Worm (Caenorhabditis elegans) whole organism, young adult: ENCODE data around the gene magu-1.
A peak's percentile ranks its signal among the peaks of the same experiment; 100 is the strongest.

Experiments
- B0019.2 ChIP-seq: fragments of 200-800 bp; sonication (Bioruptor generic); conservative IDR thresholded peaks from 2 replicates; pipeline ENCODE4 v1.3.6; 2022; ENCODE audit warnings: missing genetic modification reagents, missing genetic modification characterization, missing compliant biosample characterization
- B0336.3 ChIP-seq: fragments of 200-800 bp; sonication (Bioruptor generic); IDR thresholded peaks from 2 replicates; pipeline ENCODE4 v1.3.6; 2022; ENCODE audit warnings: missing genetic modification characterization, missing compliant biosample characterization
- C06A6.2 ChIP-seq: fragments of 200-800 bp; sonication (Bioruptor generic); conservative IDR thresholded peaks from 2 replicates; pipeline ENCODE4 v1.3.6; 2022; ENCODE audit warnings: missing genetic modification characterization, missing compliant biosample characterization
- D2030.7 ChIP-seq: fragments of 200-800 bp; sonication (Bioruptor generic); IDR thresholded peaks from 2 replicates; pipeline ENCODE4 v1.3.6; 2022; ENCODE audit warnings: missing genetic modification reagents, missing genetic modification characterization, missing compliant biosample characterization
- F10E7.11 ChIP-seq: sonication (generic microtip); optimal IDR thresholded peaks from 2 replicates; lab custom pipeline; 2017; ENCODE audit warnings: mild to moderate bottlenecking, missing genetic modification characterization, moderate library complexity, missing compliant biosample characterization
- F39B2.1 ChIP-seq: fragments of 200-800 bp; sonication (Bioruptor generic); IDR thresholded peaks from 2 replicates; pipeline ENCODE4 v1.3.6; 2022; ENCODE audit warnings: missing genetic modification reagents, missing genetic modification characterization, missing compliant biosample characterization
- F52B5.7 ChIP-seq: sonication (generic microtip); optimal IDR thresholded peaks from 2 replicates; lab custom pipeline; 2016; ENCODE audit warnings: mild to moderate bottlenecking, missing genetic modification characterization, missing compliant biosample characterization
- F55B11.4 ChIP-seq: sonication (generic microtip); optimal IDR thresholded peaks from 2 replicates; lab custom pipeline; 2016; ENCODE audit warnings: missing compliant biosample characterization, missing genetic modification characterization, borderline replicate concordance; ENCODE audit not compliant: insufficient read depth
- F57C9.4 ChIP-seq: sonication (generic microtip); optimal IDR thresholded peaks from 2 replicates; lab custom pipeline; 2017; ENCODE audit warnings: mild to moderate bottlenecking, missing genetic modification characterization, missing compliant biosample characterization
- T07F8.4 ChIP-seq: sonication (generic microtip); optimal IDR thresholded peaks from 2 replicates; lab custom pipeline; 2016; ENCODE audit warnings: mild to moderate bottlenecking, missing genetic modification characterization, moderate library complexity, missing compliant biosample characterization
- Y53F4B.3 ChIP-seq: fragments of 200-800 bp; sonication (Bioruptor generic); IDR thresholded peaks from 2 replicates; pipeline ENCODE4 v1.3.6; 2022; ENCODE audit warnings: missing genetic modification reagents, missing genetic modification characterization, missing compliant biosample characterization
- ZK185.1 ChIP-seq: sonication (generic microtip); optimal IDR thresholded peaks from 2 replicates; lab custom pipeline; 2016; ENCODE audit warnings: mild to moderate bottlenecking, missing genetic modification characterization, missing compliant biosample characterization; ENCODE audit not compliant: poor library complexity, severe bottlenecking
- aptf-3 ChIP-seq: fragments of 200-800 bp; sonication (Bioruptor generic); IDR thresholded peaks from 2 replicates; pipeline ENCODE4 v1.3.6; 2022; ENCODE audit warnings: missing genetic modification characterization, missing compliant biosample characterization
- attf-3 ChIP-seq: fragments of 200-800 bp; sonication (Bioruptor generic); conservative IDR thresholded peaks from 2 replicates; pipeline ENCODE4 v1.3.6; 2022; ENCODE audit warnings: missing genetic modification reagents, missing genetic modification characterization, missing compliant biosample characterization
- attf-6 ChIP-seq: fragments of 200-800 bp; sonication (Bioruptor generic); IDR thresholded peaks from 2 replicates; pipeline ENCODE4 v1.3.6; 2022; ENCODE audit warnings: missing genetic modification reagents, missing genetic modification characterization, missing compliant biosample characterization
- cebp-1 ChIP-seq, 2 experiments: fragments of 200-800 bp in 1 of 2; sonication (Bioruptor generic) in 1 of 2; sonication (generic microtip) in 1 of 2; IDR thresholded peaks in 1 of 2; optimal IDR thresholded peaks in 1 of 2; 2 replicates each; pipeline versions ENCODE4 v1.3.6 to Lab custom; 2017 to 2022; ENCODE audit warnings: missing compliant biosample characterization in 2 of 2, missing genetic modification characterization in 2 of 2, mild to moderate bottlenecking in 1 of 2, missing genetic modification reagents in 1 of 2, moderate library complexity in 1 of 2
- ceh-100 ChIP-seq: fragments of 200-800 bp; sonication (Bioruptor generic); IDR thresholded peaks from 2 replicates; pipeline ENCODE4 v1.3.6; 2022; ENCODE audit warnings: missing genetic modification reagents, missing genetic modification characterization, missing compliant biosample characterization
- ceh-27 ChIP-seq: fragments of 200-800 bp; sonication (Bioruptor generic); optimal IDR thresholded peaks from 2 replicates; lab custom pipeline; 2018; ENCODE audit warnings: mild to moderate bottlenecking, missing genetic modification characterization, moderate library complexity, missing compliant biosample characterization
- ceh-58 ChIP-seq: fragments of 200-800 bp; sonication (Bioruptor generic); IDR thresholded peaks from 2 replicates; pipeline ENCODE4 v1.3.6; 2022; ENCODE audit warnings: missing genetic modification characterization, missing compliant biosample characterization
- dox-1 ChIP-seq: fragments of 200-800 bp; sonication (Bioruptor generic); IDR thresholded peaks from 2 replicates; pipeline ENCODE4 v1.3.6; 2022; ENCODE audit warnings: missing genetic modification reagents, missing genetic modification characterization, missing compliant biosample characterization
- egl-44 ChIP-seq: fragments of 200-800 bp; sonication (Bioruptor generic); IDR thresholded peaks from 2 replicates; pipeline ENCODE4 v1.3.6; 2022; ENCODE audit warnings: missing genetic modification reagents, missing genetic modification characterization, missing compliant biosample characterization
- egrh-3 ChIP-seq: fragments of 200-800 bp; sonication (Bioruptor generic); IDR thresholded peaks from 2 replicates; pipeline ENCODE4 v1.3.6; 2022; ENCODE audit warnings: missing genetic modification reagents, missing genetic modification characterization, missing compliant biosample characterization
- ekl-4 ChIP-seq: fragments of 200-800 bp; sonication (Bioruptor generic); IDR thresholded peaks from 2 replicates; pipeline ENCODE4 v1.3.6; 2022; ENCODE audit warnings: missing genetic modification reagents, missing genetic modification characterization, missing compliant biosample characterization
- ets-4 ChIP-seq: fragments of 200-800 bp; sonication (Bioruptor generic); optimal IDR thresholded peaks from 2 replicates; lab custom pipeline; 2018; ENCODE audit warnings: mild to moderate bottlenecking, missing genetic modification characterization, missing compliant biosample characterization
- gei-17 ChIP-seq: fragments of 200-800 bp; sonication (Bioruptor generic); optimal IDR thresholded peaks from 2 replicates; lab custom pipeline; 2018; ENCODE audit warnings: mild to moderate bottlenecking, missing genetic modification characterization, missing compliant biosample characterization
- hmg-20 ChIP-seq: fragments of 200-800 bp; sonication (Bioruptor generic); IDR thresholded peaks from 2 replicates; pipeline ENCODE4 v1.3.6; 2022; ENCODE audit warnings: missing genetic modification reagents, missing genetic modification characterization, missing compliant biosample characterization
- hrde-1 ChIP-seq: sonication (generic microtip); optimal IDR thresholded peaks from 2 replicates; lab custom pipeline; 2016; ENCODE audit warnings: missing genetic modification characterization, mild to moderate bottlenecking, missing compliant biosample characterization, moderate library complexity, missing genotype, missing genetic modification reagents, borderline replicate concordance
- hsf-1 ChIP-seq: fragments of 200-800 bp; sonication (Bioruptor generic); IDR thresholded peaks from 2 replicates; pipeline ENCODE4 v1.3.6; 2022; ENCODE audit warnings: missing genetic modification reagents, missing genetic modification characterization, missing compliant biosample characterization
- lag-1 ChIP-seq: fragments of 200-800 bp; sonication (Bioruptor generic); IDR thresholded peaks from 2 replicates; pipeline ENCODE4 v1.3.6; 2022; ENCODE audit warnings: missing genetic modification reagents, missing genetic modification characterization, missing compliant biosample characterization
- lin-26 ChIP-seq: fragments of 200-800 bp; sonication (Bioruptor generic); IDR thresholded peaks from 2 replicates; pipeline ENCODE4 v1.3.6; 2022; ENCODE audit warnings: missing genetic modification reagents, missing genetic modification characterization, missing compliant biosample characterization
- lin-35 ChIP-seq, 3 experiments: fragments of 150-350 bp in 2 of 3; sonication (generic microtip) in 1 of 3; optimal IDR thresholded peaks; 2 replicates each; lab custom pipeline; 2014 to 2018; ENCODE audit warnings: missing biosample characterization in 3 of 3, missing genetic modification characterization in 3 of 3, missing genetic modification reagents in 3 of 3
- lin-40 ChIP-seq: sonication (generic microtip); optimal IDR thresholded peaks from 2 replicates; lab custom pipeline; 2016; ENCODE audit warnings: missing genetic modification characterization, mild to moderate bottlenecking, missing compliant biosample characterization, missing genotype, missing genetic modification reagents
- lin-54 ChIP-seq: fragments of 200-800 bp; sonication (Bioruptor generic); optimal IDR thresholded peaks from 2 replicates; lab custom pipeline; 2018; ENCODE audit warnings: mild to moderate bottlenecking, missing genetic modification characterization, missing compliant biosample characterization
- lir-1 ChIP-seq: fragments of 200-800 bp; sonication (Bioruptor generic); conservative IDR thresholded peaks from 2 replicates; pipeline ENCODE4 v1.3.6; 2022; ENCODE audit warnings: missing genetic modification reagents, missing genetic modification characterization, missing compliant biosample characterization
- lsy-27 ChIP-seq: sonication (generic microtip); optimal IDR thresholded peaks from 2 replicates; lab custom pipeline; 2017; ENCODE audit warnings: missing genetic modification characterization, mild to moderate bottlenecking, missing compliant biosample characterization, antibody characterized with exemption, missing genotype, borderline replicate concordance; ENCODE audit not compliant: insufficient read depth
- madf-6 ChIP-seq: fragments of 200-800 bp; sonication (Bioruptor generic); IDR thresholded peaks from 2 replicates; pipeline ENCODE4 v1.3.6; 2022; ENCODE audit warnings: missing genetic modification reagents, missing genetic modification characterization, missing compliant biosample characterization
- mel-28 ChIP-seq: sonication (generic microtip); optimal IDR thresholded peaks from 2 replicates; lab custom pipeline; 2016; ENCODE audit warnings: borderline replicate concordance, mild to moderate bottlenecking, missing genetic modification characterization, missing compliant biosample characterization
- nhr-120 ChIP-seq: fragments of 200-800 bp; sonication (Bioruptor generic); IDR thresholded peaks from 2 replicates; pipeline ENCODE4 v1.3.6; 2022; ENCODE audit warnings: missing genetic modification characterization, missing compliant biosample characterization
- nhr-80 ChIP-seq: sonication (generic microtip); optimal IDR thresholded peaks from 2 replicates; lab custom pipeline; 2016; ENCODE audit warnings: missing genetic modification characterization, missing compliant biosample characterization
- pbrm-1 ChIP-seq: fragments of 200-800 bp; sonication (Bioruptor generic); IDR thresholded peaks from 2 replicates; pipeline ENCODE4 v1.3.6; 2022; ENCODE audit warnings: missing genetic modification reagents, missing genetic modification characterization, missing compliant biosample characterization
- rcor-1 ChIP-seq: fragments of 200-800 bp; sonication (Bioruptor generic); IDR thresholded peaks from 2 replicates; pipeline ENCODE4 v1.3.6; 2022; ENCODE audit warnings: missing genetic modification reagents, missing genetic modification characterization, missing compliant biosample characterization
- rpc-1 ChIP-seq, 2 experiments: fragments of 150-350 bp in 1 of 2; sonication (generic microtip) in 1 of 2; optimal IDR thresholded peaks; 2 replicates each; lab custom pipeline; 2014 to 2018; ENCODE audit warnings: missing biosample characterization in 1 of 2, missing genetic modification characterization in 1 of 2, missing genetic modification reagents in 1 of 2, missing genotype in 1 of 2
- tlf-1 ChIP-seq: fragments of 200-800 bp; sonication (Bioruptor generic); optimal IDR thresholded peaks from 2 replicates; lab custom pipeline; 2018; ENCODE audit warnings: mild to moderate bottlenecking, missing genetic modification characterization, missing compliant biosample characterization
- xnd-1 ChIP-seq: sonication (generic microtip); optimal IDR thresholded peaks from 2 replicates; lab custom pipeline; 2016; ENCODE audit warnings: missing genotype, missing genetic modification reagents, missing genetic modification characterization, missing compliant biosample characterization
- zfh-2 ChIP-seq: fragments of 200-800 bp; sonication (Bioruptor generic); conservative IDR thresholded peaks from 2 replicates; pipeline ENCODE4 v1.3.6; 2022; ENCODE audit warnings: missing genetic modification reagents, missing genetic modification characterization, missing compliant biosample characterization
- ztf-25 ChIP-seq: fragments of 200-800 bp; sonication (Bioruptor generic); IDR thresholded peaks from 2 replicates; pipeline ENCODE4 v1.3.6; 2022; ENCODE audit warnings: missing genetic modification reagents, missing genetic modification characterization, missing compliant biosample characterization
- ztf-26 ChIP-seq: sonication (generic microtip); optimal IDR thresholded peaks from 2 replicates; lab custom pipeline; 2017; ENCODE audit warnings: missing genetic modification characterization, missing compliant biosample characterization

Gene magu-1

DNA sequence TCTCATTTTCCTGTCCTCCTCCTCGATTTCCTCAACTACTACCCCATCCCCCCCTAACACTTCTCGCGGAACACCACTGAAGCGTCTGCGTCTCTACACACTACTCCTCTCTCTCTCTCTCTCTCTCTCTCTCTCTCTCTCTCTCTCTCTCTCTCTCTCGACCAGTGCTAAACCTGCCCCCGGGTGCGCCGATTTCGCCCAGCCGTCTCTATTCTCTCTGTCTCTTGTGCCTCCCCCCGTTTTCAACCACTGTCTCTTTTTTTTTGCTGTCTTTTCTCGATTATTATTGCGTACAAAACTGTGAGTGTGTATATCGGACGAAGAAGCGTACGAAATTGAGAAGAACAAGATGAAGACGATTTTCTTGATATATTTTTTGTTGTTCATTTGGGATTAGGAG is 38.5 kb downstream of the magu-1 start:
- TF ChIP-seq hsf-1 (GFP tag; lab: Robert Waterston, UW), result no peak
- TF ChIP-seq ZK185.1 (tag; lab: Kevin White, UChicago), result peak; percentile 28
- TF ChIP-seq egrh-3 (GFP tag; lab: Robert Waterston, UW), result peak; percentile 89
- no peak for TF ChIP-seq attf-3 (GFP tag; lab: Robert Waterston, UW)
- 0 out of 2 replicates have a peak, but pooled peaks have one; percentile 26 for TF ChIP-seq ekl-4
- no peak for TF ChIP-seq rpc-1 (optimal IDR thresholded peaks at IDR 0.05; lab: Kevin White, UChicago)
- TF ChIP-seq rpc-1 (tag; optimal IDR thresholded peaks at IDR 0.05; lab: Kevin White, UChicago), result no peak
- peak; percentile 53 for TF ChIP-seq ceh-27 (GFP tag; lab: Kevin White, UChicago)
- TF ChIP-seq aptf-3, result no peak
- no peak for TF ChIP-seq Y53F4B.3 (GFP tag; lab: Robert Waterston, UW)
- TF ChIP-seq tlf-1, result no peak
- no peak for TF ChIP-seq T07F8.4 (tag; lab: Kevin White, UChicago)
- TF ChIP-seq lin-35 (GFP tag; optimal IDR thresholded peaks at IDR 0.05; lab: Kevin White, UChicago), result no peak
- no peak for TF ChIP-seq ceh-100 (GFP tag; lab: Robert Waterston, UW)
- TF ChIP-seq mel-28, result no peak
- no peak for TF ChIP-seq F10E7.11 (tag; lab: Kevin White, UChicago)
- 0 out of 2 replicates have a peak, but pooled peaks have one; percentile 41 for TF ChIP-seq hmg-20 (GFP tag; lab: Robert Waterston, UW)
- 0 out of 2 replicates have a peak, but pooled peaks have one; percentile 10 for TF ChIP-seq rcor-1 (GFP tag; lab: Robert Waterston, UW)
- TF ChIP-seq madf-6 (GFP tag; lab: Robert Waterston, UW), result 0 out of 2 replicates have a peak, but pooled peaks have one; percentile 28
- no peak for TF ChIP-seq F52B5.7 (tag; lab: Kevin White, UChicago)
- TF ChIP-seq ets-4, result peak; percentile 26
- no peak for TF ChIP-seq nhr-120 (GFP tag; lab: Robert Waterston, UW)
- TF ChIP-seq lin-40 (tag; lab: Kevin White, UChicago), result peak; percentile 54
- peak; percentile 42; the same call in 1 of the 2 replicates for TF ChIP-seq egl-44 (GFP tag; lab: Robert Waterston, UW)
- TF ChIP-seq B0336.3 (GFP tag; lab: Robert Waterston, UW), result peak; percentile 69
- no peak for TF ChIP-seq attf-6 (GFP tag; lab: Robert Waterston, UW)
- peak; percentile 27; the same call in 1 of the 2 replicates for TF ChIP-seq lin-26 (GFP tag; lab: Robert Waterston, UW)
- peak; percentile 42 for TF ChIP-seq gei-17 (GFP tag; lab: Kevin White, UChicago)
- no peak for TF ChIP-seq cebp-1 (GFP tag; IDR thresholded peaks at IDR 0.05; lab: Robert Waterston, UW)
- TF ChIP-seq cebp-1 (tag; optimal IDR thresholded peaks at IDR 0.05; lab: Kevin White, UChicago), result peak; percentile 69
- TF ChIP-seq nhr-80, result peak; percentile 40
- no peak for TF ChIP-seq lag-1 (GFP tag; lab: Robert Waterston, UW)
- TF ChIP-seq F55B11.4 (tag; lab: Kevin White, UChicago), result no peak
- TF ChIP-seq B0019.2 (GFP tag; lab: Robert Waterston, UW), result no peak
- peak; percentile 97 for TF ChIP-seq zfh-2 (GFP tag; lab: Robert Waterston, UW)
- no peak for TF ChIP-seq F39B2.1 (GFP tag; lab: Robert Waterston, UW)
- peak; percentile 30 for TF ChIP-seq lin-54 (GFP tag; lab: Kevin White, UChicago)
- TF ChIP-seq pbrm-1 (GFP tag; lab: Robert Waterston, UW), result peak; percentile 61; the same call in 1 of the 2 replicates
- no peak for TF ChIP-seq hrde-1 (tag; lab: Kevin White, UChicago)
- no peak for TF ChIP-seq D2030.7 (GFP tag; lab: Robert Waterston, UW)
- no peak for TF ChIP-seq ceh-58 (GFP tag; lab: Robert Waterston, UW)
- TF ChIP-seq lir-1, result no peak
- no peak for TF ChIP-seq F57C9.4
- no peak for TF ChIP-seq ztf-25
- TF ChIP-seq xnd-1 (tag; lab: Kevin White, UChicago), result no peak
- 0 out of 2 replicates have a peak, but pooled peaks have one; percentile 23 for TF ChIP-seq C06A6.2 (GFP tag; lab: Robert Waterston, UW)
- TF ChIP-seq ztf-26 (tag; lab: Kevin White, UChicago), result peak; percentile 36
- peak; percentile 79 for TF ChIP-seq dox-1 (GFP tag; lab: Robert Waterston, UW)
- no peak for TF ChIP-seq lsy-27 (tag; lab: Kevin White, UChicago)
